Worm (Caenorhabditis elegans) whole organism, L3 larva: Measurements from ENCODE around the gene pqn-48.
A peak's percentile ranks its signal among the peaks of the same experiment; 100 is the strongest.

Experiments
- ama-1 ChIP-seq: fragments of 150-350 bp; optimal IDR thresholded peaks from 2 replicates; lab custom pipeline; 2018
- daf-12 ChIP-seq: fragments of 150-350 bp; optimal IDR thresholded peaks from 2 replicates; lab custom pipeline; 2014; ENCODE audit warnings: missing biosample characterization, missing genetic modification reagents, missing genetic modification characterization
- lin-15B ChIP-seq: fragments of 150-350 bp; optimal IDR thresholded peaks from 2 replicates; lab custom pipeline; 2014; ENCODE audit warnings: missing biosample characterization, missing genetic modification characterization

pqn-48 gene

DNA sequence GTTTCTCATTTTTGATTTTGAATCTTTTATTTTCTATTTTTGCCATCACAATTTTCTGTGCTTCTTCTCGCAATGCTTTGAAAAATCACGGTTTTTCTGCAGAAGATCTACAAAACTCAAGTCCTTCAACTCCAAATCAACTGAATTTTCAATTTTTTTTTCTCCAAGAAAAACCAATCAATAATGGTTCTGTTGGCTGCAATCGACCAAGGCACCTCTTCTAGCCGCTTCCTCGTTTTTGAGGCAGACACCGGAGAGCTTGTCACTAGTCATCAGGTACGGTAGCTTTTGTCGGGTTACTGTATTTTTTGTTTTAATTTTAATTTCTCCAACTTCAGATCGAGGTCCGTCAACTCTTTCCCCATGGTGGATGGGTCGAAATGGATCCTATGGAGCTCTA, 53.1 kb downstream of the pqn-48 start, which contains the start of gene R11F4.1:
TSS of gene R11F4.1 (plus strand) at position 103 of the 400 bp plus-strand sequence.
- TF ChIP-seq daf-12 (tag; lab: Kevin White, UChicago) (no peak), ama-1 (lab: Kevin White, UChicago) (peak; percentile 58)

DNA sequence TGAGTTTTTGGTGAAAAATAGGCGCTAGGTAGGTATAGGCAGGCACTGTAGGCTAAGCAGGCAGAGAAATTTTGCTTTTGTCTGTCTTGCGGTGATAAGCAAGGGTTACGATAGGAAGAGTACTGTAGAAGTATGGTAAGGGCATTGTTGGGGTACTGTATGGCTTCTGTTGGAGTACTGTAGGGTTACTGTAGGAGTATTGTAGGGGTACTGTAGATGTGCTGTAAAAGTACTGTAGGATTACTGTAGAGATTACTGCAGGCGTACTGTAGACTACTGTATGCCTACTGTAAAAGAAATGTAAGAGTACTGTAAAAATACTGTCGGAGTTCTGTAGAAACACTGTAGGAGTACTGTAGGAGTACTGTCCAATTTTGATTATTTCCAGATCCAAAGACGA, 53.8 kb downstream of the pqn-48 start:
- TF ChIP-seq lin-15B (tag; lab: Kevin White, UChicago) (no peak), ama-1 (lab: Kevin White, UChicago) (peak; percentile 10), daf-12 (tag; lab: Kevin White, UChicago) (no peak)
